Fruit fly (Drosophila melanogaster) whole organism, prepupa: ENCODE results near the gene Lamtor5.

Source experiments
- Blimp-1 ChIP-seq: fragments of 200-800 bp; sonication (Bioruptor generic); optimal IDR thresholded peaks from 3 replicates; lab custom pipeline; 2017; ENCODE audit warnings: missing biosample characterization, missing genetic modification characterization, mild to moderate bottlenecking, moderate library complexity, missing genetic modification reagents
- CG10631 ChIP-seq: fragments of 200-800 bp; sonication (Bioruptor generic); optimal IDR thresholded peaks from 2 replicates; lab custom pipeline; 2016; ENCODE audit warnings: missing biosample characterization, missing genetic modification characterization
- CG11294 ChIP-seq: fragments of 200-800 bp; sonication (Bioruptor generic); IDR thresholded peaks from 2 replicates; pipeline ENCODE4 v1.3.6; 2022; ENCODE audit warnings: missing biosample characterization, missing genetic modification characterization
- CG11902 ChIP-seq: fragments of 200-800 bp; sonication (Bioruptor generic); optimal IDR thresholded peaks from 3 replicates; lab custom pipeline; 2016; ENCODE audit warnings: missing biosample characterization, missing genetic modification characterization
- CG15336 ChIP-seq: fragments of 200-800 bp; sonication (Bioruptor generic); IDR thresholded peaks from 2 replicates; pipeline ENCODE4 v1.3.6; 2022; ENCODE audit warnings: missing biosample characterization, missing genetic modification characterization
- CG1621 ChIP-seq: fragments of 200-800 bp; sonication (Bioruptor generic); optimal IDR thresholded peaks from 3 replicates; lab custom pipeline; 2018; ENCODE audit warnings: missing biosample characterization, mild to moderate bottlenecking, missing genetic modification characterization
- CG16779 ChIP-seq: fragments of 200-800 bp; sonication (Bioruptor generic); optimal IDR thresholded peaks from 3 replicates; lab custom pipeline; 2017; ENCODE audit warnings: missing biosample characterization, mild to moderate bottlenecking, missing genetic modification characterization
- CG3032 ChIP-seq: fragments of 200-800 bp; optimal IDR thresholded peaks from 2 replicates; lab custom pipeline; 2019; ENCODE audit warnings: missing biosample characterization, mild to moderate bottlenecking, missing genetic modification characterization, moderate library complexity
- CG32006 ChIP-seq: fragments of 200-800 bp; sonication (Bioruptor generic); optimal IDR thresholded peaks from 3 replicates; lab custom pipeline; 2017; ENCODE audit warnings: missing biosample characterization, mild to moderate bottlenecking, missing genetic modification characterization
- CG34406 ChIP-seq: fragments of 200-800 bp; sonication (Bioruptor generic); optimal IDR thresholded peaks from 3 replicates; lab custom pipeline; 2016; ENCODE audit warnings: missing biosample characterization, missing genetic modification characterization
- CG3919 ChIP-seq: fragments of 200-800 bp; sonication (Bioruptor generic); optimal IDR thresholded peaks from 3 replicates; lab custom pipeline; 2016; ENCODE audit warnings: missing biosample characterization, missing genetic modification characterization
- CG6276 ChIP-seq: fragments of 200-800 bp; sonication (Bioruptor generic); optimal IDR thresholded peaks from 2 replicates; lab custom pipeline; 2017; ENCODE audit warnings: missing biosample characterization, mild to moderate bottlenecking, missing genetic modification characterization
- CG6792 ChIP-seq: fragments of 200-800 bp; sonication (Bioruptor generic); optimal IDR thresholded peaks from 3 replicates; lab custom pipeline; 2016; ENCODE audit warnings: missing biosample characterization, missing genetic modification characterization
- CG6808 ChIP-seq: fragments of 200-800 bp; sonication (Bioruptor generic); optimal IDR thresholded peaks from 3 replicates; lab custom pipeline; 2017; ENCODE audit warnings: missing biosample characterization, missing genetic modification characterization, mild to moderate bottlenecking, moderate library complexity, missing genetic modification reagents
- CG7368 ChIP-seq: fragments of 200-800 bp; sonication (Bioruptor generic); optimal IDR thresholded peaks from 3 replicates; lab custom pipeline; 2016; ENCODE audit warnings: missing biosample characterization, missing genetic modification characterization
- CG8119 ChIP-seq: fragments of 200-800 bp; sonication (Bioruptor generic); IDR thresholded peaks from 3 replicates; pipeline ENCODE4 v1.3.6; 2022; ENCODE audit warnings: missing biosample characterization, missing genetic modification characterization
- CG8319 ChIP-seq: fragments of 200-800 bp; sonication (Bioruptor generic); optimal IDR thresholded peaks from 3 replicates; lab custom pipeline; 2016; ENCODE audit warnings: missing biosample characterization, missing genetic modification characterization
- CG8632 ChIP-seq: fragments of 200-800 bp; sonication (Bioruptor generic); optimal IDR thresholded peaks from 3 replicates; lab custom pipeline; 2016; ENCODE audit warnings: missing biosample characterization, missing genetic modification characterization
- CG9139 ChIP-seq: fragments of 200-800 bp; sonication (Bioruptor generic); optimal IDR thresholded peaks from 3 replicates; lab custom pipeline; 2017; ENCODE audit warnings: missing biosample characterization, mild to moderate bottlenecking, missing genetic modification characterization
- Eip75B ChIP-seq: fragments of 200-800 bp; sonication (Bioruptor generic); optimal IDR thresholded peaks from 3 replicates; lab custom pipeline; 2016; ENCODE audit warnings: missing biosample characterization, missing genetic modification characterization
- Eip78C ChIP-seq: fragments of 200-800 bp; sonication (Bioruptor generic); peaks from one replicate; lab custom pipeline; 2016; ENCODE audit warnings: missing biosample characterization, missing genetic modification characterization
- Eip93F ChIP-seq: fragments of 200-800 bp; sonication (Bioruptor generic); optimal IDR thresholded peaks from 2 replicates; lab custom pipeline; 2016; ENCODE audit warnings: missing biosample characterization, mild to moderate bottlenecking, missing genetic modification characterization
- Ets96B ChIP-seq: fragments of 200-800 bp; optimal IDR thresholded peaks from 2 replicates; lab custom pipeline; 2019; ENCODE audit warnings: missing biosample characterization, mild to moderate bottlenecking, missing genetic modification characterization, moderate library complexity
- Gug ChIP-seq: fragments of 200-800 bp; sonication (Bioruptor generic); IDR thresholded peaks from 2 replicates; pipeline ENCODE4 v1.3.6; 2022; ENCODE audit warnings: missing biosample characterization, missing genetic modification characterization
- Hr38 ChIP-seq: sonication (Bioruptor generic); optimal IDR thresholded peaks from 2 replicates; lab custom pipeline; 2016; ENCODE audit warnings: missing biosample characterization, missing genetic modification characterization
- Hr39 ChIP-seq: fragments of 200-800 bp; sonication (Bioruptor generic); optimal IDR thresholded peaks from 2 replicates; lab custom pipeline; 2016; ENCODE audit warnings: missing biosample characterization, missing genetic modification characterization
- Hr4 ChIP-seq: fragments of 200-800 bp; sonication (Bioruptor generic); optimal IDR thresholded peaks from 3 replicates; lab custom pipeline; 2016; ENCODE audit warnings: missing biosample characterization, missing genetic modification characterization
- Lpt ChIP-seq: fragments of 200-800 bp; sonication (Bioruptor generic); optimal IDR thresholded peaks from 3 replicates; lab custom pipeline; 2016; ENCODE audit warnings: missing biosample characterization, missing genetic modification characterization
- Met ChIP-seq: fragments of 200-800 bp; sonication (Bioruptor generic); optimal IDR thresholded peaks from 3 replicates; lab custom pipeline; 2016; ENCODE audit warnings: missing biosample characterization, missing genetic modification characterization
- OdsH ChIP-seq: fragments of 200-800 bp; sonication (Bioruptor generic); optimal IDR thresholded peaks from 3 replicates; lab custom pipeline; 2016; ENCODE audit warnings: missing biosample characterization, missing genetic modification characterization
- Smox ChIP-seq: fragments of 200-800 bp; sonication (Bioruptor generic); optimal IDR thresholded peaks from 3 replicates; lab custom pipeline; 2016; ENCODE audit warnings: missing biosample characterization, missing genetic modification characterization
- Sox102F ChIP-seq: fragments of 200-800 bp; sonication (Bioruptor generic); optimal IDR thresholded peaks from 2 replicates; lab custom pipeline; 2016; ENCODE audit warnings: missing biosample characterization, mild to moderate bottlenecking, missing genetic modification characterization
- Sox14 ChIP-seq: fragments of 200-800 bp; sonication (Bioruptor generic); optimal IDR thresholded peaks from 3 replicates; lab custom pipeline; 2016; ENCODE audit warnings: missing biosample characterization, missing genetic modification characterization
- Sox15 ChIP-seq: fragments of 200-800 bp; sonication (Bioruptor generic); optimal IDR thresholded peaks from 3 replicates; lab custom pipeline; 2016; ENCODE audit warnings: missing biosample characterization, missing genetic modification characterization
- achi ChIP-seq: fragments of 200-800 bp; sonication (Bioruptor generic); optimal IDR thresholded peaks from 3 replicates; lab custom pipeline; 2016; ENCODE audit warnings: missing biosample characterization, missing genetic modification characterization
- acj6 ChIP-seq: fragments of 200-800 bp; sonication (Bioruptor generic); optimal IDR thresholded peaks from 3 replicates; lab custom pipeline; 2016; ENCODE audit warnings: missing biosample characterization, missing genetic modification characterization
- cyc ChIP-seq: fragments of 200-800 bp; sonication (Bioruptor generic); optimal IDR thresholded peaks from 3 replicates; lab custom pipeline; 2016; ENCODE audit warnings: missing biosample characterization, missing genetic modification characterization
- dac ChIP-seq: fragments of 200-800 bp; sonication (Bioruptor generic); optimal IDR thresholded peaks from 2 replicates; lab custom pipeline; 2017; ENCODE audit warnings: missing biosample characterization, mild to moderate bottlenecking, missing genetic modification characterization
- dsx ChIP-seq: fragments of 200-800 bp; optimal IDR thresholded peaks from 3 replicates; lab custom pipeline; 2019; ENCODE audit warnings: missing biosample characterization, mild to moderate bottlenecking, missing genetic modification characterization, moderate library complexity; ENCODE audit not compliant: poor library complexity, severe bottlenecking
- eg ChIP-seq: fragments of 200-800 bp; sonication (Bioruptor generic); IDR thresholded peaks from 3 replicates; pipeline ENCODE4 v1.3.6; 2022; ENCODE audit warnings: missing biosample characterization, missing genetic modification characterization
- esn ChIP-seq: fragments of 200-800 bp; sonication (Bioruptor generic); optimal IDR thresholded peaks from 2 replicates; lab custom pipeline; 2016; ENCODE audit warnings: missing biosample characterization, mild to moderate bottlenecking, missing genetic modification characterization, moderate library complexity
- fd59A ChIP-seq: fragments of 200-800 bp; sonication (Bioruptor generic); optimal IDR thresholded peaks from 2 replicates; lab custom pipeline; 2017; ENCODE audit warnings: missing biosample characterization, mild to moderate bottlenecking, missing genetic modification characterization, missing genetic modification reagents
- fd85E ChIP-seq: fragments of 200-800 bp; sonication (Bioruptor generic); optimal IDR thresholded peaks from 3 replicates; lab custom pipeline; 2016; ENCODE audit warnings: missing biosample characterization, missing genetic modification characterization
- fkh ChIP-seq: fragments of 200-800 bp; sonication (Bioruptor generic); optimal IDR thresholded peaks from 3 replicates; lab custom pipeline; 2017; ENCODE audit warnings: missing biosample characterization, mild to moderate bottlenecking, missing genetic modification characterization, moderate library complexity
- lz ChIP-seq: fragments of 200-800 bp; sonication (Bioruptor generic); optimal IDR thresholded peaks from 3 replicates; lab custom pipeline; 2016; ENCODE audit warnings: missing biosample characterization, missing genetic modification characterization
- net ChIP-seq: fragments of 200-800 bp; sonication (Bioruptor generic); optimal IDR thresholded peaks from 3 replicates; lab custom pipeline; 2016; ENCODE audit warnings: missing biosample characterization, missing genetic modification characterization
- pdm3 ChIP-seq: fragments of 200-800 bp; sonication (Bioruptor generic); optimal IDR thresholded peaks from 3 replicates; lab custom pipeline; 2016; ENCODE audit warnings: missing biosample characterization, missing genetic modification characterization
- salr ChIP-seq, 2 experiments: fragments of 200-800 bp; sonication (Bioruptor generic); optimal IDR thresholded peaks; 3 replicates each; lab custom pipeline; 2016 to 2018; ENCODE audit warnings: missing biosample characterization in 2 of 2, missing genetic modification characterization in 2 of 2, mild to moderate bottlenecking in 1 of 2
- spab ChIP-seq: fragments of 200-800 bp; sonication (Bioruptor generic); optimal IDR thresholded peaks from 2 replicates; lab custom pipeline; 2017; ENCODE audit warnings: missing biosample characterization, mild to moderate bottlenecking, missing genetic modification characterization, missing genetic modification reagents
- ss ChIP-seq, 2 experiments: fragments of 200-800 bp; sonication (Bioruptor generic); optimal IDR thresholded peaks; 2 replicates in 1 of 2; 3 replicates in 1 of 2; lab custom pipeline; 2017 to 2018; ENCODE audit warnings: mild to moderate bottlenecking in 2 of 2, missing biosample characterization in 2 of 2, missing genetic modification characterization in 2 of 2, moderate library complexity in 1 of 2
- svp ChIP-seq: fragments of 200-800 bp; sonication (Bioruptor generic); peaks from one replicate; lab custom pipeline; 2016; ENCODE audit warnings: missing biosample characterization, missing genetic modification characterization
- topi ChIP-seq: fragments of 200-800 bp; sonication (Bioruptor generic); optimal IDR thresholded peaks from 3 replicates; lab custom pipeline; 2016; ENCODE audit warnings: missing biosample characterization, missing genetic modification characterization
- vri ChIP-seq: fragments of 200-800 bp; sonication (Bioruptor generic); optimal IDR thresholded peaks from 3 replicates; lab custom pipeline; 2016; ENCODE audit warnings: missing biosample characterization, mild to moderate bottlenecking, missing genetic modification characterization

Lamtor5 gene

DNA sequence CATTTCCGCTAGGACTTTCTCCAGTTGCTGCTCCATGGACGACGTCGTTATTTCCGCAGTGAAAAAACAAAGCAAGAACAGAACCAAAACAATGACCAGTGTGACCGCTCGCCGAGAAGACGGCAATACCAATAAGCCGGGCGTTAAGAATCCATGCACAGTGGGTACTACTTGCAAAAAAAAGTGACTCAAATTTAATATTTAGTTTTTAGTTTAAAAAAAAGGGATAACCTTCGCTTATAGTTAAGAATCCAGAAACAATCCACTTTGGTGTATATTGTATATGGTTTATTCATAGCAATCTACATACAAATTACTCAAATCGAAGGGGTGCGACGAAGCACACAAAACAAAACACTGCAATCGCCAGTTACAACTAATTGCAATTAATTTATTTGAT, at the start of gene Lamtor5:
Gene Lamtor5, minus strand, starts transcription at position 105 of the 400 bp plus-strand sequence.
- TF ChIP-seq dac (no peak), pdm3 (GFP tag; lab: Kevin White, UChicago) (peak; percentile 40), cyc (GFP tag; lab: Kevin White, UChicago) (peak; percentile 14), Sox15 (GFP tag; lab: Kevin White, UChicago) (no peak), Gug (GFP tag; lab: Robert Waterston, UW) (no peak), CG9139 (GFP tag; lab: Kevin White, UChicago) (no peak), CG8319 (GFP tag; lab: Kevin White, UChicago) (no peak), Eip78C (GFP tag; lab: Kevin White, UChicago) (peak; percentile 72), CG15336 (GFP tag; lab: Robert Waterston, UW) (peak; percentile 55), fd59A (peak; percentile 10), Sox102F (GFP tag; lab: Kevin White, UChicago) (peak; percentile 69), CG8632 (GFP tag; lab: Kevin White, UChicago) (peak; percentile 36), CG1621 (tag; lab: Kevin White, UChicago) (no peak), CG6276 (no peak), CG16779 (tag; lab: Kevin White, UChicago) (no peak), CG3032 (tag; lab: Kevin White, UChicago) (peak; percentile 37), spab (no peak), CG6808 (GFP tag; lab: Kevin White, UChicago) (peak; percentile 7), Eip93F (GFP tag; lab: Kevin White, UChicago) (no peak), Hr4 (GFP tag; lab: Kevin White, UChicago) (peak; percentile 45), Lpt (GFP tag; lab: Kevin White, UChicago) (no peak), OdsH (GFP tag; lab: Kevin White, UChicago) (peak; percentile 34), esn (GFP tag; lab: Kevin White, UChicago) (peak; percentile 63), eg (GFP tag; lab: Robert Waterston, UW) (peak; percentile 42; the same call in 1 of the 3 replicates), svp (GFP tag; lab: Kevin White, UChicago) (peak; percentile 83), CG11902 (GFP tag; lab: Kevin White, UChicago) (no peak), vri (GFP tag; lab: Kevin White, UChicago) (peak; percentile 45), achi (peak; percentile 41), CG11294 (GFP tag; lab: Robert Waterston, UW) (no peak), fd85E (GFP tag; lab: Kevin White, UChicago) (peak; percentile 5), Eip75B (GFP tag; lab: Kevin White, UChicago) (peak; percentile 64), acj6 (GFP tag; lab: Kevin White, UChicago) (peak; percentile 49), topi (GFP tag; lab: Kevin White, UChicago) (peak; percentile 70), dsx (GFP tag; lab: Kevin White, UChicago) (peak; percentile 23), Hr38 (no peak), CG6792 (GFP tag; lab: Kevin White, UChicago) (peak; percentile 24), CG7368 (GFP tag; lab: Kevin White, UChicago) (peak; percentile 52), ss (GFP tag; optimal IDR thresholded peaks at IDR 0.05; lab: Kevin White, UChicago) (peak; percentile 3 to 39), salr (GFP tag; optimal IDR thresholded peaks at IDR 0.05; lab: Kevin White, UChicago) (no peak), Sox14 (peak; percentile 82), lz (GFP tag; lab: Kevin White, UChicago) (peak; percentile 63), CG34406 (GFP tag; lab: Kevin White, UChicago) (peak; percentile 22), CG32006 (GFP tag; lab: Kevin White, UChicago) (peak; percentile 37), net (GFP tag; lab: Kevin White, UChicago) (peak; percentile 44), Hr39 (GFP tag; lab: Kevin White, UChicago) (peak; percentile 51), fkh (no peak), CG8119 (peak; percentile 25; the same call in 1 of the 3 replicates), CG3919 (GFP tag; lab: Kevin White, UChicago) (peak; percentile 38), Ets96B (tag; lab: Kevin White, UChicago) (peak; percentile 36), Smox (peak; percentile 51), Met (GFP tag; lab: Kevin White, UChicago) (peak; percentile 54), CG10631 (GFP tag; lab: Kevin White, UChicago) (peak; percentile 48), Blimp-1 (peak; percentile 10)
